Fruit fly (Drosophila melanogaster): Measurements from ENCODE around the gene Targ1.

Targ1 gene

dm6 chr3L:21202777-21203282, at the start of gene Targ1, which contains the start of the genes CG10512 and Targ2:
TSS of gene Targ1 (minus strand) at chr3L:21202882.
TSS of gene CG10512 (plus strand) at chr3L:21202920.
TSS of gene Targ2 (minus strand) at chr3L:21203232.
- no peak for TF ChIP-seq eg (GFP tag; IDR thresholded peaks at IDR 0.05)
- no peak for TF ChIP-seq salr (GFP tag; optimal IDR thresholded peaks at IDR 0.05)
- no peak for TF ChIP-seq OdsH (GFP tag; optimal IDR thresholded peaks at IDR 0.05)
- TF ChIP-seq CG3919 (GFP tag; optimal IDR thresholded peaks at IDR 0.05), result no peak
- TF ChIP-seq Smox (GFP tag; optimal IDR thresholded peaks at IDR 0.05), result no peak
- no peak for TF ChIP-seq Hr39 (GFP tag; optimal IDR thresholded peaks at IDR 0.05)
- no peak for TF ChIP-seq Hr4 (GFP tag; optimal IDR thresholded peaks at IDR 0.05)
- TF ChIP-seq CG6163 (GFP tag; IDR thresholded peaks at IDR 0.05), result peak; percentile 30; the same call in 1 of the 3 replicates
- no peak for TF ChIP-seq Eip93F (GFP tag; optimal IDR thresholded peaks at IDR 0.05)
- peak; percentile 75 for TF ChIP-seq Eip78C (GFP tag)
- TF ChIP-seq lz (GFP tag; optimal IDR thresholded peaks at IDR 0.05), result no peak
- TF ChIP-seq fkh (GFP tag; optimal IDR thresholded peaks at IDR 0.05), result peak; percentile 19
- TF ChIP-seq dsx (GFP tag; optimal IDR thresholded peaks at IDR 0.05; ENCODE audit: poor library complexity, severe bottlenecking), result no peak
- TF ChIP-seq Blimp-1 (GFP tag; optimal IDR thresholded peaks at IDR 0.05), result peak; percentile 51
- no peak for TF ChIP-seq CG7368 (GFP tag; optimal IDR thresholded peaks at IDR 0.05)
- peak; percentile 6 to 56 for TF ChIP-seq ss (GFP tag; optimal IDR thresholded peaks at IDR 0.05)
- no peak for TF ChIP-seq CG1621 (tag; optimal IDR thresholded peaks at IDR 0.05)
- TF ChIP-seq CG6808 (GFP tag; optimal IDR thresholded peaks at IDR 0.05), result no peak
- no peak for TF ChIP-seq CG34406 (GFP tag; optimal IDR thresholded peaks at IDR 0.05)
- TF ChIP-seq CG6276 (GFP tag; optimal IDR thresholded peaks at IDR 0.05), result peak; percentile 41

DNA sequence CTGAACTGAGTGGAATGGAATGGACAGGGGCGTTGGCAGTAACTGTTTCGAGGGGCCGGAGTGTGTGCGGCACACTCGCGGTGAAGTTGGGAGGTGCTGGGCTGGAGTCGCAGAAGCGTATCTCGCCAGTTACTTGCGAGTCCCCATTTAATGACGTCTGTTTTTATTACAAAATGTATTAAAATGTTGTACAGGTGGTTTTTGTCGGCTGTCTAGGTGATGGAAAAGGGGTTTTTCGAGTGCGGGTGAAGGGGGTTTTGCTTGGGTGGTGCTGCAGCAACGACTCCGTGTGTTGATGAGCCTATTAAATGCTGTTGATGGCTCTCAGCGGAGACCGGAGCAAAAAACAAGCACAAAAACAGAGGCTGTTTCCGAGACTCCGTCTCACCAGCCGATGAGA, 48.7 kb upstream of the Targ1 start:
- TF ChIP-seq fd59A (GFP tag; optimal IDR thresholded peaks at IDR 0.05), result peak; percentile 65
- peak; percentile 71 for TF ChIP-seq CG6808 (GFP tag; optimal IDR thresholded peaks at IDR 0.05)
- TF ChIP-seq CG6163 (GFP tag; IDR thresholded peaks at IDR 0.05), result peak; percentile 82
- peak; percentile 41 for TF ChIP-seq CG9139 (GFP tag; optimal IDR thresholded peaks at IDR 0.05)
- peak; percentile 50 for TF ChIP-seq CG34406 (GFP tag; optimal IDR thresholded peaks at IDR 0.05)
- TF ChIP-seq CG11902 (GFP tag; optimal IDR thresholded peaks at IDR 0.05), result peak; percentile 34
- peak; percentile 70 for TF ChIP-seq CG10669 (GFP tag; optimal IDR thresholded peaks at IDR 0.05)
- TF ChIP-seq acj6 (GFP tag; optimal IDR thresholded peaks at IDR 0.05), result peak; percentile 61
- peak; percentile 35 for TF ChIP-seq dac (GFP tag; optimal IDR thresholded peaks at IDR 0.05)
- TF ChIP-seq esn (GFP tag; optimal IDR thresholded peaks at IDR 0.05), result peak; percentile 56
- peak; percentile 38 for TF ChIP-seq CG8319 (GFP tag; optimal IDR thresholded peaks at IDR 0.05)
- peak; percentile 59 for TF ChIP-seq CG10631 (GFP tag; optimal IDR thresholded peaks at IDR 0.05)
- TF ChIP-seq Hr4 (GFP tag; optimal IDR thresholded peaks at IDR 0.05), result peak; percentile 34
- peak; percentile 95 for TF ChIP-seq dsx (GFP tag; optimal IDR thresholded peaks at IDR 0.05; ENCODE audit: poor library complexity, severe bottlenecking)
- no peak for TF ChIP-seq fkh (GFP tag; optimal IDR thresholded peaks at IDR 0.05)
- peak; percentile 60 to 85 for TF ChIP-seq ss (GFP tag; optimal IDR thresholded peaks at IDR 0.05)
- peak; percentile 43 for TF ChIP-seq Sox15 (GFP tag; optimal IDR thresholded peaks at IDR 0.05)
- peak; percentile 45 for TF ChIP-seq Hr39 (GFP tag; optimal IDR thresholded peaks at IDR 0.05)
- no peak for TF ChIP-seq Blimp-1 (GFP tag; optimal IDR thresholded peaks at IDR 0.05)
- TF ChIP-seq Eip78C (GFP tag), result peak; percentile 96
- TF ChIP-seq lz (GFP tag; optimal IDR thresholded peaks at IDR 0.05), result peak; percentile 44
- TF ChIP-seq CG4318 (GFP tag; optimal IDR thresholded peaks at IDR 0.05), result peak; percentile 1
- peak; percentile 62 for TF ChIP-seq OdsH (GFP tag; optimal IDR thresholded peaks at IDR 0.05)
- TF ChIP-seq CG31627 (GFP tag; optimal IDR thresholded peaks at IDR 0.05), result peak; percentile 40
- peak; percentile 48 for TF ChIP-seq vri (GFP tag; optimal IDR thresholded peaks at IDR 0.05)
- peak; percentile 49 for TF ChIP-seq CG6792 (GFP tag; optimal IDR thresholded peaks at IDR 0.05)
- peak; percentile 61 for TF ChIP-seq svp (GFP tag)
- TF ChIP-seq CG8119 (GFP tag; IDR thresholded peaks at IDR 0.05), result peak; percentile 61; the same call in 2 of the 3 replicates
- peak; percentile 58 for TF ChIP-seq CG32006 (GFP tag; optimal IDR thresholded peaks at IDR 0.05)
- TF ChIP-seq CG8632 (GFP tag; optimal IDR thresholded peaks at IDR 0.05), result peak; percentile 61
- TF ChIP-seq pdm3 (GFP tag; optimal IDR thresholded peaks at IDR 0.05), result peak; percentile 69
- peak; percentile 74 for TF ChIP-seq CG3032 (tag; optimal IDR thresholded peaks at IDR 0.05)
- TF ChIP-seq CG6276 (GFP tag; optimal IDR thresholded peaks at IDR 0.05), result peak; percentile 36
- peak in 1 of 2 experiments; percentile 49 for TF ChIP-seq salr (GFP tag; optimal IDR thresholded peaks at IDR 0.05)
- TF ChIP-seq topi (GFP tag; optimal IDR thresholded peaks at IDR 0.05), result peak; percentile 60
- peak; percentile 32 for TF ChIP-seq Smox (GFP tag; optimal IDR thresholded peaks at IDR 0.05)
- peak; percentile 56 for TF ChIP-seq Sox14 (GFP tag; optimal IDR thresholded peaks at IDR 0.05)
- 0 out of 3 replicates have a peak, but pooled peaks have one; percentile 50 for TF ChIP-seq eg (GFP tag; IDR thresholded peaks at IDR 0.05)
- no peak for TF ChIP-seq CG16779 (tag; optimal IDR thresholded peaks at IDR 0.05)
- TF ChIP-seq cyc (GFP tag; optimal IDR thresholded peaks at IDR 0.05), result peak; percentile 51
- TF ChIP-seq CG11294 (GFP tag; IDR thresholded peaks at IDR 0.05), result peak; percentile 20; the same call in 1 of the 2 replicates
- TF ChIP-seq Lpt (GFP tag; optimal IDR thresholded peaks at IDR 0.05), result peak; percentile 51

Measured in whole organism, prepupa.